Worm (Caenorhabditis elegans) whole organism, L1 larva: ENCODE data around the gene srx-5.

Source experiments
- C34B4.2 ChIP-seq: sonication (generic microtip); optimal IDR thresholded peaks from 2 replicates; lab custom pipeline; 2017; ENCODE audit warnings: mild to moderate bottlenecking, missing genetic modification characterization, missing compliant biosample characterization
- F16B12.6 ChIP-seq: fragments of 150-350 bp; optimal IDR thresholded peaks from 2 replicates; lab custom pipeline; 2014; ENCODE audit warnings: missing biosample characterization, missing genetic modification characterization
- ceh-82 ChIP-seq, 3 experiments: fragments of 150-350 bp in 1 of 3; sonication (generic microtip) in 2 of 3; optimal IDR thresholded peaks; 2 replicates each; lab custom pipeline; 2014 to 2017; ENCODE audit warnings: missing biosample characterization in 3 of 3, missing genetic modification characterization in 3 of 3
- efl-1 ChIP-seq, 4 experiments: fragments of 150-350 bp; optimal IDR thresholded peaks in 3 of 4; peaks in 1 of 4; 1 replicate in 1 of 4; 2 replicates in 3 of 4; lab custom pipeline; 2014; ENCODE audit warnings: missing biosample characterization in 2 of 4, missing genetic modification characterization in 2 of 4, missing genetic modification reagents in 2 of 4
- fos-1 ChIP-seq: fragments of 150-350 bp; optimal IDR thresholded peaks from 2 replicates; lab custom pipeline; 2014; ENCODE audit warnings: missing biosample characterization, missing genetic modification characterization
- hlh-17 ChIP-seq: fragments of 200-800 bp; sonication (Bioruptor generic); optimal IDR thresholded peaks from 2 replicates; lab custom pipeline; 2018; ENCODE audit warnings: missing genetic modification characterization, mild to moderate bottlenecking, missing compliant biosample characterization, moderate library complexity, borderline replicate concordance
- nhr-28 ChIP-seq: fragments of 150-350 bp; optimal IDR thresholded peaks from 2 replicates; lab custom pipeline; 2014; ENCODE audit warnings: missing biosample characterization, missing genetic modification characterization
- pag-3 ChIP-seq: sonication (generic microtip); optimal IDR thresholded peaks from 2 replicates; lab custom pipeline; 2017; ENCODE audit warnings: missing genetic modification characterization, mild to moderate bottlenecking, missing compliant biosample characterization, antibody characterized with exemption, borderline replicate concordance; ENCODE audit not compliant: insufficient read depth
- swsn-7 ChIP-seq: sonication (generic microtip); optimal IDR thresholded peaks from 2 replicates; lab custom pipeline; 2016; ENCODE audit warnings: missing genetic modification characterization, missing compliant biosample characterization
- unc-130 ChIP-seq: fragments of 150-350 bp; optimal IDR thresholded peaks from 2 replicates; lab custom pipeline; 2017; ENCODE audit warnings: missing biosample characterization, missing genetic modification characterization, inconsistent platforms
- unc-86 ChIP-seq: sonication (generic microtip); optimal IDR thresholded peaks from 2 replicates; lab custom pipeline; 2016; ENCODE audit warnings: missing genetic modification characterization, missing compliant biosample characterization
- zag-1 ChIP-seq: fragments of 150-350 bp; optimal IDR thresholded peaks from 2 replicates; lab custom pipeline; 2014; ENCODE audit warnings: missing biosample characterization, missing genetic modification characterization

- no peak for TF ChIP-seq C34B4.2 (tag; lab: Kevin White, UChicago)
- no peak for TF ChIP-seq fos-1 (tag; lab: Kevin White, UChicago)
- TF ChIP-seq unc-130: no peak
- no peak for TF ChIP-seq zag-1 (tag; lab: Kevin White, UChicago)
- no peak for TF ChIP-seq pag-3 (tag; lab: Kevin White, UChicago)
- no peak for TF ChIP-seq ceh-82 (tag; optimal IDR thresholded peaks at IDR 0.05; lab: Kevin White, UChicago)
- no peak for TF ChIP-seq F16B12.6
- TF ChIP-seq hlh-17: no peak
- TF ChIP-seq swsn-7: no peak
- no peak for TF ChIP-seq efl-1 (optimal IDR thresholded peaks at IDR 0.05; lab: Kevin White, UChicago)
- no peak for TF ChIP-seq efl-1 (GFP tag; optimal IDR thresholded peaks at IDR 0.05 in 1 of 2; lab: Kevin White, UChicago)
- TF ChIP-seq unc-86 (tag; lab: Kevin White, UChicago): no peak
- TF ChIP-seq nhr-28 (tag; lab: Kevin White, UChicago): no peak
These were observed 17.8 kb upstream of the srx-5 start, which contains the start of gene srx-23 for ce11 chrV:682031-682430.
